Fruit fly (Drosophila melanogaster): ENCODE data around the gene CG9259.

Gene CG9259

dm6 chr2L:21075105-21075504, 14.1 kb upstream of the CG9259 start, which contains the start of gene tadr:
Gene tadr (plus strand): TSS chr2L:21075405.
- TF ChIP-seq CG8478 (optimal IDR thresholded peaks at IDR 0.05), result no peak
- TF ChIP-seq CTCF (optimal IDR thresholded peaks at IDR 0.05), result no peak

DNA sequence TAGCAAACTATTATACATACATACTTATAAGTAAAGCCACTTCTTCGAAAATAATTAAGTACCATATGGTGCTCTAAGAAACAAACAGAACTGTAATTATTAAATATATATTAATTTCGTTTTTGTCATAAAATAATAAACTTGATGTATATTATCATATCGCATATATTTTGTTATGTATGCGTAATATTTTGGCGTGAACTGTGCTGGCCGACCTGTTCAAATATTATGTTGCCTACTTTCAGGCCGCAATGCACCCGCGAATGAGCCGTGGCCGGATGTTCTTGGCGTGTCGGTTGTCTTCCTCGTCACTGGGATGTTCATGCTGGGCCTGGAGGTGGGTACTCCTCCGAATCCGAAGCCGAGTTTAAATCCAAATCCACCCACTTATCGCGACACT, 11.3 kb upstream of the CG9259 start:
- TF ChIP-seq CG8478 (optimal IDR thresholded peaks at IDR 0.05) (no peak), CTCF (optimal IDR thresholded peaks at IDR 0.05) (no peak)

dm6 chr2L:21082444-21083201, 6.6 kb upstream of the CG9259 start, which contains the start of gene CG33511:
Gene CG33511 (minus strand): TSS chr2L:21082494.
- TF ChIP-seq CG8478 (optimal IDR thresholded peaks at IDR 0.05) (no peak), CTCF (optimal IDR thresholded peaks at IDR 0.05) (no peak)

DNA sequence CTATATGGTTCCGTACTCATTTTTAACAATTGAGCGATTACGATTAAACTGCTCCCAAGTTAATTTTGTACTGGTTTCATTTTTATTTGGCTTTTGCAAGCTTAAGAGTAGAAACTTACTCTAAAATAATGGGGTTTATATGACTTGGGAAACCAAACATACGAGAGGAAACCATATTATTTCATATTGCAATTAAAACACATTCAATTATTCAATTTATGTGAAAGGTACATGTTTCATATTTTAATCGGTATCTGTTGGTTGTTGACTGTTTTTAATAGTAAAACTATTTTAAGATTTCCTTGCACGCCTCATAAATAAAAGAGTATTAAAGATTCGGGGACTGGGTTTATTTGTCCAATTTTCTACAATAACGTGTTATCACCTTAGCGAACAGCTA, 4.9 kb upstream of the CG9259 start, which contains the start of gene CG33510:
Gene CG33510 (minus strand): TSS at position 59 of the 400 bp plus-strand sequence.
- TF ChIP-seq CG8478 (optimal IDR thresholded peaks at IDR 0.05) (no peak), CTCF (optimal IDR thresholded peaks at IDR 0.05) (no peak)

dm6 chr2L:21086406-21086805, 2.8 kb upstream of the CG9259 start, which contains the start of gene CG33509:
Gene CG33509 (minus strand): TSS chr2L:21086506.
- no peak for TF ChIP-seq CG8478 (optimal IDR thresholded peaks at IDR 0.05)
- TF ChIP-seq CTCF (optimal IDR thresholded peaks at IDR 0.05), result no peak

- TF ChIP-seq CG8478 (optimal IDR thresholded peaks at IDR 0.05) (no peak), CTCF (optimal IDR thresholded peaks at IDR 0.05) (no peak)
Measured at dm6 chr2L:21088651-21089050, 524 bp upstream of the CG9259 start, which contains the start of gene ppk13. Gene ppk13 (minus strand): TSS chr2L:21088751.

dm6 chr2L:21090958-21091357, 1.8 kb downstream of the CG9259 start, which contains the start of gene CG14397:
Gene CG14397 (plus strand): TSS chr2L:21091227.
- TF ChIP-seq CG8478 (optimal IDR thresholded peaks at IDR 0.05) (no peak), CTCF (optimal IDR thresholded peaks at IDR 0.05) (no peak)

DNA sequence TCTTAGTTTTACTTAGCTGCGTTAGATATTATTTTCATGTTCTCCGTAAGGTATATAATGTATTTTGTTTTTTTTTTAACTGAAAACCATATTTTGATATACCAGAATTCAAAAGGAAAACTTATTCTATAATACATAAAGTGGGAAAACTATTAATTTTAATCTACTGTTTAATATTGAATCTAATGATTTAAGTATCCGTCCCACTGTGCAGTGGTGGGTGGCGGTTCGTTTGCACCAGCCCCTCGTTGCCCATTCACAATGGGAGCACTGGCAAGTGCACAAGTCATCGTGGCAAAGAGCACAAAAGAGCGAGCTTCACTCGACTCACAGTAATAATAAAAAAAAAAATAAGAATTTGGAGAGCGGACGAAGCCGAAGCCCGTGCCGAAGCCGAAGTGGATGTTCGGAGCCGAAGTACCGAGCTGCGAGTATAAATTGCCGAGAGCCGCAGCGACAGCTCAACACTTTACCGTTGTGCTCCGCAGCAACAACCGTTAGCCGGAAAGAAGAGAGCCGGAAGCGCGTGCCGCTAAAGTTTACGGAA, 7.3 kb downstream of the CG9259 start, which contains the start of gene CG34136:
Gene CG34136 (plus strand): TSS at position 475 of the 547 bp plus-strand sequence.
- TF ChIP-seq CG8478 (optimal IDR thresholded peaks at IDR 0.05) (no peak), CTCF (optimal IDR thresholded peaks at IDR 0.05) (no peak)

DNA sequence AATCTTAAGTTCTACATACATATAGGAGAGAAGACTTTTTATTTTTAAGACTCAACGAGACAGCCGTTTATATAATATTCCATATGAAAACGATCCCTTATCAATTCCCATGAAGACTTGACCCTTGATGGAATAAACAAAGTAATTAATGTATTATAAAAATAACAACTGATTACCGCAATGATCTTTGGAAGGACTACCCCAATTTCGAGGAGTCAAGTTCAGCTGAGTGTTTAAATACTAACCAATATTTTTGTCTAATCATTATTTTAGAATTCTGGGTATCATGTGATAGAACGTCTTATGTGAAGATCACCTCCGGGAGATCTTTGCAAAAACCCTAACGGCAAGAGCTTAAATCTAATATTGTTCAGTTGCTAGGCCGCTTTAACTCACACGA, 8.7 kb downstream of the CG9259 start:
- TF ChIP-seq CG8478 (optimal IDR thresholded peaks at IDR 0.05), result no peak
- TF ChIP-seq CTCF (optimal IDR thresholded peaks at IDR 0.05), result no peak

- TF ChIP-seq CG8478 (optimal IDR thresholded peaks at IDR 0.05), result no peak
- TF ChIP-seq CTCF (optimal IDR thresholded peaks at IDR 0.05), result no peak
Measured at dm6 chr2L:21102399-21103108, 13.4 kb downstream of the CG9259 start, which contains the start of gene CG9257. Gene CG9257 (plus strand): TSS chr2L:21102743.

DNA sequence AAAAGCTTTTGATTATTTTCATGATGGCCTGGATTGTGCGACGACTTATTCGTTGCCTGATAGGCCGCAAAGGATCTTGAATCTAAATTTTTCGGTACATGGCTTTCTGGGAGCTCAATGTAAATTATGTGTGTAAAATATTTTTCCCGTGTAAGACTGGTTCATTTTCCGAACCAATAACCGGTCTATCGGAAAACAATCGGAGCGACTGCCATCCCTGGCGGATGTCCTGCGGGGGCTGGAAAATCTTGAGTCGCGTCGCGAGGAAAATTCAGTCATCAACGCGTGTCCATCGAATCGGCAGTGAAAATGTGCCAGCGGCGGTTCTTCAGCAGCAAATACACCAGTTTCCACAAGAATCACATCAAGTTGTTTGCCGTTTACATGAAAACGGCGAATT, 15.2 kb downstream of the CG9259 start, which contains the start of the genes CG46307 and Nhe2:
Gene CG46307 (plus strand): TSS at position 243 of the 400 bp plus-strand sequence.
Gene Nhe2 (plus strand): TSS at position 243 of the 400 bp plus-strand sequence.
- TF ChIP-seq CG8478 (optimal IDR thresholded peaks at IDR 0.05) (no peak), CTCF (optimal IDR thresholded peaks at IDR 0.05) (peak; percentile 24 to 27)

- TF ChIP-seq CTCF (optimal IDR thresholded peaks at IDR 0.05) (no peak), CG8478 (optimal IDR thresholded peaks at IDR 0.05) (no peak)
Measured at dm6 chr2L:21105127-21105526, 16.0 kb downstream of the CG9259 start.

- TF ChIP-seq CG8478 (optimal IDR thresholded peaks at IDR 0.05) (no peak), CTCF (optimal IDR thresholded peaks at IDR 0.05) (no peak)
Measured at dm6 chr2L:21107651-21108489, 18.7 kb downstream of the CG9259 start.

dm6 chr2L:21108759-21109282, 19.6 kb downstream of the CG9259 start:
- TF ChIP-seq CTCF (optimal IDR thresholded peaks at IDR 0.05) (peak; percentile 65 to 70), CG8478 (optimal IDR thresholded peaks at IDR 0.05) (no peak)

Data from S2 (cell line).